Fruit fly (Drosophila melanogaster) whole organism, prepupa: Measurements from ENCODE around the gene mAChR-C.
A peak's percentile ranks its signal among the peaks of the same experiment; 100 is the strongest.

Experiments
- Blimp-1 ChIP-seq: fragments of 200-800 bp; sonication (Bioruptor generic); optimal IDR thresholded peaks from 3 replicates; lab custom pipeline; 2017; ENCODE audit warnings: missing biosample characterization, missing genetic modification characterization, mild to moderate bottlenecking, moderate library complexity, missing genetic modification reagents
- CG11294 ChIP-seq: fragments of 200-800 bp; sonication (Bioruptor generic); IDR thresholded peaks from 2 replicates; pipeline ENCODE4 v1.3.6; 2022; ENCODE audit warnings: missing biosample characterization, missing genetic modification characterization
- CG11762 ChIP-seq: fragments of 200-800 bp; sonication (Bioruptor generic); optimal IDR thresholded peaks from 3 replicates; lab custom pipeline; 2016; ENCODE audit warnings: missing biosample characterization, missing genetic modification characterization; ENCODE audit not compliant: insufficient read depth
- CG11902 ChIP-seq: fragments of 200-800 bp; sonication (Bioruptor generic); optimal IDR thresholded peaks from 3 replicates; lab custom pipeline; 2016; ENCODE audit warnings: missing biosample characterization, missing genetic modification characterization
- CG15336 ChIP-seq: fragments of 200-800 bp; sonication (Bioruptor generic); IDR thresholded peaks from 2 replicates; pipeline ENCODE4 v1.3.6; 2022; ENCODE audit warnings: missing biosample characterization, missing genetic modification characterization
- CG1621 ChIP-seq: fragments of 200-800 bp; sonication (Bioruptor generic); optimal IDR thresholded peaks from 3 replicates; lab custom pipeline; 2018; ENCODE audit warnings: missing biosample characterization, mild to moderate bottlenecking, missing genetic modification characterization
- CG16779 ChIP-seq: fragments of 200-800 bp; sonication (Bioruptor generic); optimal IDR thresholded peaks from 3 replicates; lab custom pipeline; 2017; ENCODE audit warnings: missing biosample characterization, mild to moderate bottlenecking, missing genetic modification characterization
- CG32006 ChIP-seq: fragments of 200-800 bp; sonication (Bioruptor generic); optimal IDR thresholded peaks from 3 replicates; lab custom pipeline; 2017; ENCODE audit warnings: missing biosample characterization, mild to moderate bottlenecking, missing genetic modification characterization
- CG34406 ChIP-seq: fragments of 200-800 bp; sonication (Bioruptor generic); optimal IDR thresholded peaks from 3 replicates; lab custom pipeline; 2016; ENCODE audit warnings: missing biosample characterization, missing genetic modification characterization
- CG3919 ChIP-seq: fragments of 200-800 bp; sonication (Bioruptor generic); optimal IDR thresholded peaks from 3 replicates; lab custom pipeline; 2016; ENCODE audit warnings: missing biosample characterization, missing genetic modification characterization
- CG4318 ChIP-seq: fragments of 200-800 bp; sonication (Bioruptor generic); optimal IDR thresholded peaks from 3 replicates; lab custom pipeline; 2017; ENCODE audit warnings: missing biosample characterization, mild to moderate bottlenecking, missing genetic modification characterization
- CG6792 ChIP-seq: fragments of 200-800 bp; sonication (Bioruptor generic); optimal IDR thresholded peaks from 3 replicates; lab custom pipeline; 2016; ENCODE audit warnings: missing biosample characterization, missing genetic modification characterization
- CG6808 ChIP-seq: fragments of 200-800 bp; sonication (Bioruptor generic); optimal IDR thresholded peaks from 3 replicates; lab custom pipeline; 2017; ENCODE audit warnings: missing biosample characterization, missing genetic modification characterization, mild to moderate bottlenecking, moderate library complexity, missing genetic modification reagents
- CG6854 ChIP-seq: fragments of 200-800 bp; sonication (Bioruptor generic); optimal IDR thresholded peaks from 2 replicates; lab custom pipeline; 2017; ENCODE audit warnings: missing biosample characterization, mild to moderate bottlenecking, missing genetic modification characterization
- CG7368 ChIP-seq: fragments of 200-800 bp; sonication (Bioruptor generic); optimal IDR thresholded peaks from 3 replicates; lab custom pipeline; 2016; ENCODE audit warnings: missing biosample characterization, missing genetic modification characterization
- CG8119 ChIP-seq: fragments of 200-800 bp; sonication (Bioruptor generic); IDR thresholded peaks from 3 replicates; pipeline ENCODE4 v1.3.6; 2022; ENCODE audit warnings: missing biosample characterization, missing genetic modification characterization
- CG8319 ChIP-seq: fragments of 200-800 bp; sonication (Bioruptor generic); optimal IDR thresholded peaks from 3 replicates; lab custom pipeline; 2016; ENCODE audit warnings: missing biosample characterization, missing genetic modification characterization
- CG8632 ChIP-seq: fragments of 200-800 bp; sonication (Bioruptor generic); optimal IDR thresholded peaks from 3 replicates; lab custom pipeline; 2016; ENCODE audit warnings: missing biosample characterization, missing genetic modification characterization
- CG9139 ChIP-seq: fragments of 200-800 bp; sonication (Bioruptor generic); optimal IDR thresholded peaks from 3 replicates; lab custom pipeline; 2017; ENCODE audit warnings: missing biosample characterization, mild to moderate bottlenecking, missing genetic modification characterization
- Eip75B ChIP-seq: fragments of 200-800 bp; sonication (Bioruptor generic); optimal IDR thresholded peaks from 3 replicates; lab custom pipeline; 2016; ENCODE audit warnings: missing biosample characterization, missing genetic modification characterization
- Eip78C ChIP-seq: fragments of 200-800 bp; sonication (Bioruptor generic); peaks from one replicate; lab custom pipeline; 2016; ENCODE audit warnings: missing biosample characterization, missing genetic modification characterization
- Eip93F ChIP-seq: fragments of 200-800 bp; sonication (Bioruptor generic); optimal IDR thresholded peaks from 2 replicates; lab custom pipeline; 2016; ENCODE audit warnings: missing biosample characterization, mild to moderate bottlenecking, missing genetic modification characterization
- Ets21C ChIP-seq: fragments of 200-800 bp; sonication (Bioruptor generic); optimal IDR thresholded peaks from 3 replicates; lab custom pipeline; 2016; ENCODE audit warnings: missing biosample characterization, missing genetic modification characterization
- Hr38 ChIP-seq: sonication (Bioruptor generic); optimal IDR thresholded peaks from 2 replicates; lab custom pipeline; 2016; ENCODE audit warnings: missing biosample characterization, missing genetic modification characterization
- Hr39 ChIP-seq: fragments of 200-800 bp; sonication (Bioruptor generic); optimal IDR thresholded peaks from 2 replicates; lab custom pipeline; 2016; ENCODE audit warnings: missing biosample characterization, missing genetic modification characterization
- Hr4 ChIP-seq: fragments of 200-800 bp; sonication (Bioruptor generic); optimal IDR thresholded peaks from 3 replicates; lab custom pipeline; 2016; ENCODE audit warnings: missing biosample characterization, missing genetic modification characterization
- OdsH ChIP-seq: fragments of 200-800 bp; sonication (Bioruptor generic); optimal IDR thresholded peaks from 3 replicates; lab custom pipeline; 2016; ENCODE audit warnings: missing biosample characterization, missing genetic modification characterization
- Smox ChIP-seq: fragments of 200-800 bp; sonication (Bioruptor generic); optimal IDR thresholded peaks from 3 replicates; lab custom pipeline; 2016; ENCODE audit warnings: missing biosample characterization, missing genetic modification characterization
- Sox102F ChIP-seq: fragments of 200-800 bp; sonication (Bioruptor generic); optimal IDR thresholded peaks from 2 replicates; lab custom pipeline; 2016; ENCODE audit warnings: missing biosample characterization, mild to moderate bottlenecking, missing genetic modification characterization
- Sox15 ChIP-seq: fragments of 200-800 bp; sonication (Bioruptor generic); optimal IDR thresholded peaks from 3 replicates; lab custom pipeline; 2016; ENCODE audit warnings: missing biosample characterization, missing genetic modification characterization
- acj6 ChIP-seq: fragments of 200-800 bp; sonication (Bioruptor generic); optimal IDR thresholded peaks from 3 replicates; lab custom pipeline; 2016; ENCODE audit warnings: missing biosample characterization, missing genetic modification characterization
- cyc ChIP-seq: fragments of 200-800 bp; sonication (Bioruptor generic); optimal IDR thresholded peaks from 3 replicates; lab custom pipeline; 2016; ENCODE audit warnings: missing biosample characterization, missing genetic modification characterization
- dac ChIP-seq: fragments of 200-800 bp; sonication (Bioruptor generic); optimal IDR thresholded peaks from 2 replicates; lab custom pipeline; 2017; ENCODE audit warnings: missing biosample characterization, mild to moderate bottlenecking, missing genetic modification characterization
- dsx ChIP-seq: fragments of 200-800 bp; optimal IDR thresholded peaks from 3 replicates; lab custom pipeline; 2019; ENCODE audit warnings: missing biosample characterization, mild to moderate bottlenecking, missing genetic modification characterization, moderate library complexity; ENCODE audit not compliant: poor library complexity, severe bottlenecking
- eg ChIP-seq: fragments of 200-800 bp; sonication (Bioruptor generic); IDR thresholded peaks from 3 replicates; pipeline ENCODE4 v1.3.6; 2022; ENCODE audit warnings: missing biosample characterization, missing genetic modification characterization
- esn ChIP-seq: fragments of 200-800 bp; sonication (Bioruptor generic); optimal IDR thresholded peaks from 2 replicates; lab custom pipeline; 2016; ENCODE audit warnings: missing biosample characterization, mild to moderate bottlenecking, missing genetic modification characterization, moderate library complexity
- fd59A ChIP-seq: fragments of 200-800 bp; sonication (Bioruptor generic); optimal IDR thresholded peaks from 2 replicates; lab custom pipeline; 2017; ENCODE audit warnings: missing biosample characterization, mild to moderate bottlenecking, missing genetic modification characterization, missing genetic modification reagents
- fd85E ChIP-seq: fragments of 200-800 bp; sonication (Bioruptor generic); optimal IDR thresholded peaks from 3 replicates; lab custom pipeline; 2016; ENCODE audit warnings: missing biosample characterization, missing genetic modification characterization
- fkh ChIP-seq: fragments of 200-800 bp; sonication (Bioruptor generic); optimal IDR thresholded peaks from 3 replicates; lab custom pipeline; 2017; ENCODE audit warnings: missing biosample characterization, mild to moderate bottlenecking, missing genetic modification characterization, moderate library complexity
- net ChIP-seq: fragments of 200-800 bp; sonication (Bioruptor generic); optimal IDR thresholded peaks from 3 replicates; lab custom pipeline; 2016; ENCODE audit warnings: missing biosample characterization, missing genetic modification characterization
- pdm3 ChIP-seq: fragments of 200-800 bp; sonication (Bioruptor generic); optimal IDR thresholded peaks from 3 replicates; lab custom pipeline; 2016; ENCODE audit warnings: missing biosample characterization, missing genetic modification characterization
- salr ChIP-seq, 2 experiments: fragments of 200-800 bp; sonication (Bioruptor generic); optimal IDR thresholded peaks; 3 replicates each; lab custom pipeline; 2016 to 2018; ENCODE audit warnings: missing biosample characterization in 2 of 2, missing genetic modification characterization in 2 of 2, mild to moderate bottlenecking in 1 of 2
- spab ChIP-seq: fragments of 200-800 bp; sonication (Bioruptor generic); optimal IDR thresholded peaks from 2 replicates; lab custom pipeline; 2017; ENCODE audit warnings: missing biosample characterization, mild to moderate bottlenecking, missing genetic modification characterization, missing genetic modification reagents
- ss ChIP-seq, 2 experiments: fragments of 200-800 bp; sonication (Bioruptor generic); optimal IDR thresholded peaks; 2 replicates in 1 of 2; 3 replicates in 1 of 2; lab custom pipeline; 2017 to 2018; ENCODE audit warnings: mild to moderate bottlenecking in 2 of 2, missing biosample characterization in 2 of 2, missing genetic modification characterization in 2 of 2, moderate library complexity in 1 of 2
- topi ChIP-seq: fragments of 200-800 bp; sonication (Bioruptor generic); optimal IDR thresholded peaks from 3 replicates; lab custom pipeline; 2016; ENCODE audit warnings: missing biosample characterization, missing genetic modification characterization
- vri ChIP-seq: fragments of 200-800 bp; sonication (Bioruptor generic); optimal IDR thresholded peaks from 3 replicates; lab custom pipeline; 2016; ENCODE audit warnings: missing biosample characterization, mild to moderate bottlenecking, missing genetic modification characterization

Gene mAChR-C

dm6 chrX:6849178-6849956 lies 16.9 kb upstream of the mAChR-C start, which contains the start of the genes Cht11 and CG4558 (continued):
- peak; percentile 67 for TF ChIP-seq CG6854 (GFP tag; lab: Kevin White, UChicago)
- peak; percentile 90 for TF ChIP-seq eg (GFP tag; lab: Robert Waterston, UW)
- peak; percentile 74 for TF ChIP-seq Sox15 (GFP tag; lab: Kevin White, UChicago)
- TF ChIP-seq CG7368 = peak; percentile 60
- peak; percentile 66 for TF ChIP-seq CG8632 (GFP tag; lab: Kevin White, UChicago)
- TF ChIP-seq OdsH = peak; percentile 87
- TF ChIP-seq CG34406 = peak; percentile 82
- peak; percentile 80 for TF ChIP-seq vri
- peak; percentile 39 for TF ChIP-seq Blimp-1 (GFP tag; lab: Kevin White, UChicago)
- peak; percentile 51 for TF ChIP-seq CG1621
- TF ChIP-seq Hr4 (GFP tag; lab: Kevin White, UChicago) = peak; percentile 81
- TF ChIP-seq Hr39 (GFP tag; lab: Kevin White, UChicago) = peak; percentile 85
- peak; percentile 85 for TF ChIP-seq acj6 (GFP tag; lab: Kevin White, UChicago)
- TF ChIP-seq dsx = peak; percentile 78
- TF ChIP-seq fkh = peak; percentile 74
- peak; percentile 71 for TF ChIP-seq dac (GFP tag; lab: Kevin White, UChicago)
- TF ChIP-seq Sox102F (GFP tag; lab: Kevin White, UChicago) = peak; percentile 86
- TF ChIP-seq CG11902 = peak; percentile 66
- no peak for TF ChIP-seq Hr38
- peak; percentile 80 for TF ChIP-seq CG6792 (GFP tag; lab: Kevin White, UChicago)

- TF ChIP-seq Ets21C (peak; percentile 66), dsx (peak; percentile 69), CG3919 (peak; percentile 70), CG34406 (peak; percentile 76), esn (peak; percentile 83), CG6808 (GFP tag; lab: Kevin White, UChicago) (peak; percentile 65), dac (GFP tag; lab: Kevin White, UChicago) (peak; percentile 48), cyc (peak; percentile 70), fd85E (GFP tag; lab: Kevin White, UChicago) (no peak), CG8632 (GFP tag; lab: Kevin White, UChicago) (peak; percentile 73), Eip78C (GFP tag; lab: Kevin White, UChicago) (peak; percentile 90), salr (GFP tag; optimal IDR thresholded peaks at IDR 0.05; lab: Kevin White, UChicago) (peak; percentile 23 to 64), CG4318 (GFP tag; lab: Kevin White, UChicago) (peak; percentile 73), Sox102F (GFP tag; lab: Kevin White, UChicago) (peak; percentile 63), CG11294 (GFP tag; lab: Robert Waterston, UW) (peak; percentile 62; the same call in 1 of the 2 replicates), CG8119 (peak; percentile 77), Eip93F (GFP tag; lab: Kevin White, UChicago) (peak; percentile 51), spab (GFP tag; lab: Kevin White, UChicago) (peak; percentile 38), acj6 (GFP tag; lab: Kevin White, UChicago) (peak; percentile 78), eg (GFP tag; lab: Robert Waterston, UW) (peak; percentile 80), net (GFP tag; lab: Kevin White, UChicago) (peak; percentile 60), vri (no peak), Smox (GFP tag; lab: Kevin White, UChicago) (peak; percentile 62), CG8319 (GFP tag; lab: Kevin White, UChicago) (peak; percentile 22), CG32006 (GFP tag; lab: Kevin White, UChicago) (peak; percentile 83), ss (GFP tag; optimal IDR thresholded peaks at IDR 0.05; lab: Kevin White, UChicago) (peak; percentile 35 to 54), fd59A (GFP tag; lab: Kevin White, UChicago) (peak; percentile 59), CG9139 (GFP tag; lab: Kevin White, UChicago) (no peak), Eip75B (GFP tag; lab: Kevin White, UChicago) (peak; percentile 72), topi (GFP tag; lab: Kevin White, UChicago) (peak; percentile 73), CG16779 (tag; lab: Kevin White, UChicago) (no peak), CG15336 (peak; percentile 67), Hr38 (no peak), CG11762 (GFP tag; lab: Kevin White, UChicago) (peak; percentile 53), CG6792 (GFP tag; lab: Kevin White, UChicago) (peak; percentile 63), OdsH (peak; percentile 78), pdm3 (GFP tag; lab: Kevin White, UChicago) (peak; percentile 79), CG7368 (peak; percentile 31)
Measured at dm6 chrX:6843841-6844440, 11.5 kb upstream of the mAChR-C start, which contains the start of the genes CG14435 and Tmf. Gene CG14435, minus strand, starts transcription at chrX:6843921. Gene Tmf, plus strand, starts transcription at chrX:6844341.
